Worm (Caenorhabditis elegans) whole organism, late embryonic: ENCODE results near the gene fbxc-15.
"Not testable (repeated sequence)": the region's sequence is repeated elsewhere in the genome, so short reads cannot be mapped to it uniquely, and the experiment has no call there.

Experiments
- F13H6.1 ChIP-seq: sonication (generic microtip); optimal IDR thresholded peaks from 2 replicates; lab custom pipeline; 2016; ENCODE audit warnings: missing genetic modification characterization, missing compliant biosample characterization
- K09A11.1 ChIP-seq: sonication (generic microtip); optimal IDR thresholded peaks from 2 replicates; lab custom pipeline; 2017; ENCODE audit warnings: antibody characterized with exemption, mild to moderate bottlenecking, missing genetic modification characterization, missing compliant biosample characterization; ENCODE audit not compliant: insufficient read depth
- T23F11.4 ChIP-seq: fragments of 200-800 bp; sonication (Bioruptor generic); optimal IDR thresholded peaks from 2 replicates; lab custom pipeline; 2018; ENCODE audit warnings: mild to moderate bottlenecking, missing genetic modification characterization, missing compliant biosample characterization
- Y22D7AL.16 ChIP-seq: sonication (generic microtip); optimal IDR thresholded peaks from 2 replicates; lab custom pipeline; 2016; ENCODE audit warnings: missing genetic modification characterization, missing compliant biosample characterization
- ceh-18 ChIP-seq: sonication (generic microtip); optimal IDR thresholded peaks from 2 replicates; lab custom pipeline; 2016; ENCODE audit warnings: missing genetic modification characterization, missing compliant biosample characterization
- ceh-22 ChIP-seq: sonication (generic microtip); optimal IDR thresholded peaks from 2 replicates; lab custom pipeline; 2017; ENCODE audit warnings: missing biosample characterization, missing genetic modification characterization
- ceh-24 ChIP-seq: sonication (generic microtip); optimal IDR thresholded peaks from 2 replicates; lab custom pipeline; 2016; ENCODE audit warnings: mild to moderate bottlenecking, missing genetic modification characterization, missing compliant biosample characterization
- ceh-30 ChIP-seq: fragments of 150-350 bp; optimal IDR thresholded peaks from 2 replicates; lab custom pipeline; 2014; ENCODE audit warnings: missing biosample characterization, missing genetic modification characterization
- ceh-6 ChIP-seq: fragments of 200-800 bp; sonication (Bioruptor generic); optimal IDR thresholded peaks from 2 replicates; lab custom pipeline; 2018; ENCODE audit warnings: mild to moderate bottlenecking, missing genetic modification characterization, missing compliant biosample characterization
- che-1 ChIP-seq: sonication (generic microtip); optimal IDR thresholded peaks from 2 replicates; lab custom pipeline; 2016; ENCODE audit warnings: mild to moderate bottlenecking, missing genetic modification characterization, missing compliant biosample characterization
- dmd-4 ChIP-seq: sonication (generic microtip); optimal IDR thresholded peaks from 2 replicates; lab custom pipeline; 2016; ENCODE audit warnings: borderline replicate concordance, missing genetic modification characterization, missing compliant biosample characterization
- elt-2 ChIP-seq: sonication (generic microtip); optimal IDR thresholded peaks from 2 replicates; lab custom pipeline; 2016; ENCODE audit warnings: missing genetic modification reagents, missing genetic modification characterization, missing compliant biosample characterization
- elt-4 ChIP-seq: sonication (generic microtip); optimal IDR thresholded peaks from 2 replicates; lab custom pipeline; 2016; ENCODE audit warnings: missing genetic modification characterization, missing compliant biosample characterization
- ets-4 ChIP-seq: sonication (generic microtip); optimal IDR thresholded peaks from 2 replicates; lab custom pipeline; 2016; ENCODE audit warnings: missing genetic modification characterization, missing compliant biosample characterization
- eyg-1 ChIP-seq: sonication (generic microtip); optimal IDR thresholded peaks from 2 replicates; lab custom pipeline; 2016; ENCODE audit warnings: missing genotype, missing genetic modification characterization, missing compliant biosample characterization
- fax-1 ChIP-seq: sonication (generic microtip); optimal IDR thresholded peaks from 2 replicates; lab custom pipeline; 2016; ENCODE audit warnings: missing genotype, missing genetic modification characterization, missing compliant biosample characterization
- hlh-13 ChIP-seq: fragments of 200-800 bp; sonication (Bioruptor generic); optimal IDR thresholded peaks from 2 replicates; lab custom pipeline; 2018; ENCODE audit warnings: mild to moderate bottlenecking, missing genetic modification characterization, missing compliant biosample characterization
- hlh-8 ChIP-seq: sonication (generic microtip); optimal IDR thresholded peaks from 2 replicates; lab custom pipeline; 2016; ENCODE audit warnings: missing genotype, missing genetic modification characterization, missing compliant biosample characterization
- madf-2 ChIP-seq: sonication (generic microtip); optimal IDR thresholded peaks from 2 replicates; lab custom pipeline; 2017; ENCODE audit warnings: missing genetic modification characterization, missing compliant biosample characterization
- nhr-232 ChIP-seq: sonication (generic microtip); optimal IDR thresholded peaks from 2 replicates; lab custom pipeline; 2016; ENCODE audit warnings: missing genetic modification characterization, missing compliant biosample characterization
- npax-4 ChIP-seq: sonication (generic microtip); optimal IDR thresholded peaks from 2 replicates; lab custom pipeline; 2016; ENCODE audit warnings: missing genetic modification characterization, missing compliant biosample characterization
- odd-2 ChIP-seq: sonication (generic microtip); optimal IDR thresholded peaks from 2 replicates; lab custom pipeline; 2017; ENCODE audit warnings: antibody characterized with exemption, mild to moderate bottlenecking, missing genetic modification characterization, missing compliant biosample characterization
- pag-3 ChIP-seq: sonication (generic microtip); optimal IDR thresholded peaks from 2 replicates; lab custom pipeline; 2016; ENCODE audit warnings: missing compliant biosample characterization, missing genetic modification characterization, borderline replicate concordance
- pha-4 ChIP-seq: fragments of 150-350 bp; optimal IDR thresholded peaks from 2 replicates; lab custom pipeline; 2018; ENCODE audit warnings: missing biosample characterization, missing genetic modification reagents, missing genetic modification characterization
- pros-1 ChIP-seq: fragments of 150-350 bp; optimal IDR thresholded peaks from 2 replicates; lab custom pipeline; 2014; ENCODE audit warnings: missing biosample characterization, missing genetic modification reagents, missing genetic modification characterization
- ref-2 ChIP-seq: sonication (generic microtip); optimal IDR thresholded peaks from 2 replicates; lab custom pipeline; 2016; ENCODE audit warnings: missing genetic modification characterization, missing compliant biosample characterization
- rnt-1 ChIP-seq: sonication (generic microtip); optimal IDR thresholded peaks from 2 replicates; lab custom pipeline; 2016; ENCODE audit warnings: missing genetic modification characterization, missing compliant biosample characterization
- sox-2 ChIP-seq: fragments of 200-800 bp; sonication (Bioruptor generic); IDR thresholded peaks from 2 replicates; pipeline ENCODE4 v1.3.6; 2022; ENCODE audit warnings: missing genetic modification reagents, missing genetic modification characterization, missing compliant biosample characterization
- syd-9 ChIP-seq: sonication (generic microtip); optimal IDR thresholded peaks from 2 replicates; lab custom pipeline; 2016; ENCODE audit warnings: mild to moderate bottlenecking, missing genetic modification characterization, moderate library complexity, missing compliant biosample characterization
- unc-3 ChIP-seq, 2 experiments: fragments of 200-800 bp in 1 of 2; sonication (Bioruptor generic) in 1 of 2; sonication (generic microtip) in 1 of 2; conservative IDR thresholded peaks in 1 of 2; optimal IDR thresholded peaks in 1 of 2; 2 replicates each; pipeline versions ENCODE4 v1.3.6 to Lab custom; 2016 to 2022; ENCODE audit warnings: missing compliant biosample characterization in 2 of 2, missing genetic modification characterization in 2 of 2, missing genetic modification reagents in 1 of 2
- unc-42 ChIP-seq: sonication (generic microtip); optimal IDR thresholded peaks from 2 replicates; lab custom pipeline; 2016; ENCODE audit warnings: missing genotype, missing genetic modification characterization, missing compliant biosample characterization
- unc-55 ChIP-seq: sonication (generic microtip); optimal IDR thresholded peaks from 2 replicates; lab custom pipeline; 2017; ENCODE audit warnings: missing biosample characterization, missing genetic modification reagents, missing genetic modification characterization
- unc-86 ChIP-seq: sonication (generic microtip); optimal IDR thresholded peaks from 2 replicates; lab custom pipeline; 2016; ENCODE audit warnings: missing genetic modification characterization, missing compliant biosample characterization
- zip-5 ChIP-seq: sonication (generic microtip); optimal IDR thresholded peaks from 2 replicates; lab custom pipeline; 2016; ENCODE audit warnings: missing genetic modification characterization, missing compliant biosample characterization

fbxc-15 gene

ce11 chrII:979135-979534, at the start of gene fbxc-15, which contains the start of gene fbxc-17:
fbxc-15 (plus strand) TSS chrII:979423.
fbxc-17 (minus strand) TSS chrII:979235.
- TF ChIP-seq ceh-18 (tag; lab: Kevin White, UChicago) (no peak), unc-42 (tag; lab: Kevin White, UChicago) (no peak), unc-3 (GFP tag; conservative IDR thresholded peaks at IDR 0.05; lab: Robert Waterston, UW) (no peak), unc-3 (tag; optimal IDR thresholded peaks at IDR 0.05; lab: Kevin White, UChicago) (no peak), hlh-8 (no peak), ceh-22 (no peak), che-1 (tag; lab: Kevin White, UChicago) (no peak), ceh-30 (tag; lab: Kevin White, UChicago) (no peak), fax-1 (tag; lab: Kevin White, UChicago) (no peak), rnt-1 (no peak), K09A11.1 (tag; lab: Kevin White, UChicago) (no peak), F13H6.1 (tag; lab: Kevin White, UChicago) (no peak), elt-4 (tag; lab: Kevin White, UChicago) (no peak), ceh-24 (no peak), madf-2 (no peak), sox-2 (GFP tag; lab: Robert Waterston, UW) (no peak), ets-4 (tag; lab: Kevin White, UChicago) (no peak), unc-55 (GFP tag; lab: Kevin White, UChicago) (no peak), odd-2 (no peak), elt-2 (no peak), hlh-13 (no peak)

ce11 chrII:930871-931270, 48.4 kb upstream of the fbxc-15 start, which contains the start of gene fbxc-34:
fbxc-34 (plus strand) TSS chrII:931171.
- TF ChIP-seq zip-5; rnt-1; T23F11.4 (GFP tag; lab: Kevin White, UChicago): not testable (repeated sequence)

ce11 chrII:932718-933117, 46.5 kb upstream of the fbxc-15 start, which contains the start of gene acs-15:
acs-15 (plus strand) TSS chrII:933018.
- no peak for TF ChIP-seq pros-1 (tag; lab: Kevin White, UChicago)
- no peak for TF ChIP-seq T23F11.4 (GFP tag; lab: Kevin White, UChicago)
- TF ChIP-seq elt-4 (tag; lab: Kevin White, UChicago), result no peak
- no peak for TF ChIP-seq Y22D7AL.16 (tag; lab: Kevin White, UChicago)
- TF ChIP-seq odd-2, result no peak
- no peak for TF ChIP-seq ceh-6 (GFP tag; lab: Kevin White, UChicago)
- no peak for TF ChIP-seq pag-3 (tag; lab: Kevin White, UChicago)
- TF ChIP-seq pha-4, result no peak
- no peak for TF ChIP-seq hlh-13
- TF ChIP-seq ets-4 (tag; lab: Kevin White, UChicago), result no peak
- TF ChIP-seq dmd-4 (tag; lab: Kevin White, UChicago), result no peak
- no peak for TF ChIP-seq npax-4 (tag; lab: Kevin White, UChicago)
- TF ChIP-seq syd-9 (tag; lab: Kevin White, UChicago), result no peak
- no peak for TF ChIP-seq F13H6.1 (tag; lab: Kevin White, UChicago)
- no peak for TF ChIP-seq unc-86
- no peak for TF ChIP-seq elt-2
- no peak for TF ChIP-seq madf-2

ce11 chrII:937265-937664, 42.0 kb upstream of the fbxc-15 start:
- TF ChIP-seq ref-2 (tag; lab: Kevin White, UChicago) (peak; percentile 83), unc-3 (GFP tag; conservative IDR thresholded peaks at IDR 0.05; lab: Robert Waterston, UW) (no peak), unc-3 (tag; optimal IDR thresholded peaks at IDR 0.05; lab: Kevin White, UChicago) (no peak), unc-86 (no peak), elt-2 (no peak), K09A11.1 (tag; lab: Kevin White, UChicago) (no peak), eyg-1 (no peak), unc-55 (GFP tag; lab: Kevin White, UChicago) (no peak), nhr-232 (tag; lab: Kevin White, UChicago) (no peak)
- TF ChIP-seq, all 69 proteins: peak for 1
